Fruit fly (Drosophila melanogaster) whole organism, embryonic: ENCODE results near the gene CG43338.

Experiments
- Antp ChIP-seq: fragments of 200-800 bp; sonication (Bioruptor generic); optimal IDR thresholded peaks from 3 replicates; lab custom pipeline; 2016; ENCODE audit warnings: missing biosample characterization, missing genetic modification characterization
- CG10462 ChIP-seq: fragments of 200-800 bp; sonication (Bioruptor generic); optimal IDR thresholded peaks from 2 replicates; lab custom pipeline; 2016; ENCODE audit warnings: missing biosample characterization, missing genetic modification characterization
- CG10543 ChIP-seq: fragments of 200-800 bp; sonication (Bioruptor generic); optimal IDR thresholded peaks from 3 replicates; lab custom pipeline; 2017; ENCODE audit warnings: missing biosample characterization, mild to moderate bottlenecking, missing genetic modification characterization, moderate library complexity
- CG11247 ChIP-seq: fragments of 200-800 bp; sonication (Bioruptor generic); IDR thresholded peaks from 2 replicates; pipeline ENCODE4 v1.3.6; 2022; ENCODE audit warnings: missing biosample characterization, missing genetic modification characterization
- CG11695 ChIP-seq: fragments of 200-800 bp; sonication (Bioruptor generic); IDR thresholded peaks from 3 replicates; pipeline ENCODE4 v1.3.6; 2022; ENCODE audit warnings: missing biosample characterization, missing genetic modification characterization
- CG12236 ChIP-seq: fragments of 200-800 bp; sonication (Bioruptor generic); optimal IDR thresholded peaks from 2 replicates; lab custom pipeline; 2016; ENCODE audit warnings: missing biosample characterization, missing genetic modification characterization
- CG13296 ChIP-seq: fragments of 200-800 bp; sonication (Bioruptor generic); optimal IDR thresholded peaks from 3 replicates; lab custom pipeline; 2018; ENCODE audit warnings: missing biosample characterization, mild to moderate bottlenecking, missing genetic modification characterization
- CG15479 ChIP-seq: fragments of 200-800 bp; sonication (Bioruptor generic); optimal IDR thresholded peaks from 3 replicates; lab custom pipeline; 2019; ENCODE audit warnings: missing biosample characterization, mild to moderate bottlenecking, missing genetic modification characterization, moderate library complexity
- CG16863 ChIP-seq: fragments of 200-800 bp; sonication (Bioruptor generic); optimal IDR thresholded peaks from 3 replicates; lab custom pipeline; 2016; ENCODE audit warnings: missing biosample characterization, missing genetic modification characterization
- CG18599 ChIP-seq: fragments of 200-800 bp; sonication (Bioruptor generic); optimal IDR thresholded peaks from 3 replicates; lab custom pipeline; 2017; ENCODE audit warnings: missing biosample characterization, missing genetic modification characterization, mild to moderate bottlenecking, moderate library complexity, missing genetic modification reagents
- CG2712 ChIP-seq: fragments of 200-800 bp; optimal IDR thresholded peaks from 3 replicates; lab custom pipeline; 2019; ENCODE audit warnings: missing biosample characterization, mild to moderate bottlenecking, missing genetic modification characterization, moderate library complexity
- CG3065 ChIP-seq: fragments of 200-800 bp; sonication (Bioruptor generic); optimal IDR thresholded peaks from 2 replicates; lab custom pipeline; 2016; ENCODE audit warnings: missing biosample characterization, missing genetic modification characterization
- CG3163 ChIP-seq: fragments of 200-800 bp; sonication (Bioruptor generic); optimal IDR thresholded peaks from 3 replicates; lab custom pipeline; 2016; ENCODE audit warnings: missing biosample characterization, missing genetic modification characterization
- CG42726 ChIP-seq: fragments of 200-800 bp; sonication (Bioruptor generic); IDR thresholded peaks from 2 replicates; pipeline ENCODE4 v1.3.6; 2022; ENCODE audit warnings: missing biosample characterization, missing genetic modification characterization; ENCODE audit not compliant: partially characterized antibody
- CG4360 ChIP-seq: fragments of 200-800 bp; sonication (Bioruptor generic); IDR thresholded peaks from 2 replicates; pipeline ENCODE4 v1.3.6; 2022; ENCODE audit warnings: missing biosample characterization, missing genetic modification characterization
- CG8281 ChIP-seq: fragments of 200-800 bp; sonication (Bioruptor generic); optimal IDR thresholded peaks from 2 replicates; lab custom pipeline; 2018; ENCODE audit warnings: missing biosample characterization, mild to moderate bottlenecking, missing genetic modification characterization, moderate library complexity
- CG9932 ChIP-seq: fragments of 200-800 bp; sonication (Bioruptor generic); IDR thresholded peaks from 2 replicates; pipeline ENCODE4 v1.3.6; 2022; ENCODE audit warnings: missing biosample characterization, missing genetic modification characterization
- D19A ChIP-seq: fragments of 200-800 bp; optimal IDR thresholded peaks from 3 replicates; lab custom pipeline; 2019; ENCODE audit warnings: missing biosample characterization, mild to moderate bottlenecking, missing genetic modification characterization, moderate library complexity
- D19B ChIP-seq: fragments of 200-800 bp; sonication (Bioruptor generic); optimal IDR thresholded peaks from 2 replicates; lab custom pipeline; 2017; ENCODE audit warnings: missing biosample characterization, mild to moderate bottlenecking, missing genetic modification characterization
- Doc2 ChIP-seq: fragments of 200-800 bp; sonication (Bioruptor generic); IDR thresholded peaks from 2 replicates; pipeline ENCODE4 v1.3.6; 2022; ENCODE audit warnings: missing biosample characterization, missing genetic modification characterization
- Eip74EF ChIP-seq, 2 experiments: fragments of 200-800 bp in 1 of 2; fragments of >200 bp in 1 of 2; sonication (Bioruptor generic) in 1 of 2; optimal IDR thresholded peaks; 2 replicates each; lab custom pipeline; 2017 to 2019; ENCODE audit warnings: missing biosample characterization in 2 of 2, missing genetic modification characterization in 2 of 2, mild to moderate bottlenecking in 1 of 2, moderate library complexity in 1 of 2
- Gug ChIP-seq: fragments of 200-800 bp; sonication (Bioruptor generic); IDR thresholded peaks from 4 replicates; pipeline ENCODE4 v1.3.6; 2022; ENCODE audit warnings: missing biosample characterization, missing genetic modification characterization
- Hr78 ChIP-seq, 2 experiments: fragments of 200-800 bp in 1 of 2; fragments of >200 bp in 1 of 2; sonication (Bioruptor generic) in 1 of 2; optimal IDR thresholded peaks; 2 replicates each; lab custom pipeline; 2017 to 2019; ENCODE audit warnings: missing biosample characterization in 2 of 2, missing genetic modification characterization in 2 of 2, mild to moderate bottlenecking in 1 of 2, moderate library complexity in 1 of 2
- Hsf ChIP-seq: fragments of 200-800 bp; sonication (Bioruptor generic); optimal IDR thresholded peaks from 3 replicates; lab custom pipeline; 2016; ENCODE audit warnings: missing biosample characterization, missing genetic modification characterization
- Lim3 ChIP-seq: fragments of 200-800 bp; sonication (Bioruptor generic); IDR thresholded peaks from 2 replicates; pipeline ENCODE4 v1.3.6; 2022; ENCODE audit warnings: missing biosample characterization, missing genetic modification characterization
- MESR4 ChIP-seq: fragments of 200-800 bp; sonication (Bioruptor generic); optimal IDR thresholded peaks from 2 replicates; lab custom pipeline; 2018; ENCODE audit warnings: missing biosample characterization, mild to moderate bottlenecking, missing genetic modification characterization, moderate library complexity
- Mrtf ChIP-seq: fragments of 200-800 bp; sonication (Bioruptor generic); IDR thresholded peaks from 3 replicates; pipeline ENCODE4 v1.3.6; 2022; ENCODE audit warnings: missing biosample characterization, missing genetic modification characterization
- NC2α ChIP-seq: fragments of 200-800 bp; sonication (Bioruptor generic); optimal IDR thresholded peaks from 2 replicates; lab custom pipeline; 2016; ENCODE audit warnings: missing biosample characterization, missing genetic modification characterization
- NFAT ChIP-seq: fragments of 200-800 bp; sonication (Bioruptor generic); IDR thresholded peaks from 2 replicates; pipeline ENCODE4 v1.3.6; 2022; ENCODE audit warnings: missing biosample characterization, missing genetic modification characterization
- Stat92E ChIP-seq, 3 experiments: fragments of >200 bp in 2 of 3; fragments of 200-800 bp in 1 of 3; sonication (Bioruptor generic) in 1 of 3; optimal IDR thresholded peaks; 2 replicates each; lab custom pipeline; 2017 to 2019; ENCODE audit warnings: missing biosample characterization in 3 of 3, missing genetic modification characterization in 3 of 3, mild to moderate bottlenecking in 1 of 3, moderate library complexity in 1 of 3
- ara ChIP-seq: fragments of 200-800 bp; sonication (Bioruptor generic); IDR thresholded peaks from 2 replicates; pipeline ENCODE4 v1.3.6; 2022; ENCODE audit warnings: missing biosample characterization, missing genetic modification characterization
- bbx ChIP-seq: fragments of 200-800 bp; sonication (Bioruptor generic); IDR thresholded peaks from 2 replicates; pipeline ENCODE4 v1.3.6; 2022; ENCODE audit warnings: missing biosample characterization, missing genetic modification characterization; ENCODE audit not compliant: partially characterized antibody
- bowl ChIP-seq: fragments of 200-800 bp; sonication (Bioruptor generic); IDR thresholded peaks from 2 replicates; pipeline ENCODE4 v1.3.6; 2022; ENCODE audit warnings: missing biosample characterization, missing genetic modification characterization
- cg ChIP-seq: fragments of 200-800 bp; sonication (Bioruptor generic); optimal IDR thresholded peaks from 3 replicates; lab custom pipeline; 2019; ENCODE audit warnings: missing biosample characterization, mild to moderate bottlenecking, missing genetic modification characterization, moderate library complexity
- chm ChIP-seq: fragments of 200-800 bp; sonication (Bioruptor generic); IDR thresholded peaks from 2 replicates; pipeline ENCODE4 v1.3.6; 2022; ENCODE audit warnings: missing biosample characterization, missing genetic modification characterization
- ci ChIP-seq: fragments of 200-800 bp; sonication (Bioruptor generic); IDR thresholded peaks from 3 replicates; pipeline ENCODE4 v1.3.6; 2022; ENCODE audit warnings: missing biosample characterization, missing genetic modification characterization
- croc ChIP-seq: fragments of 200-800 bp; sonication (Bioruptor generic); conservative IDR thresholded peaks from 3 replicates; pipeline ENCODE4 v1.3.6; 2022; ENCODE audit warnings: missing biosample characterization, missing genetic modification characterization
- fd102C ChIP-seq: fragments of 200-800 bp; sonication (Bioruptor generic); optimal IDR thresholded peaks from 2 replicates; lab custom pipeline; 2018; ENCODE audit warnings: missing biosample characterization, mild to moderate bottlenecking, missing genetic modification characterization, moderate library complexity
- fu2 ChIP-seq: fragments of 200-800 bp; sonication (Bioruptor generic); optimal IDR thresholded peaks from 2 replicates; lab custom pipeline; 2016; ENCODE audit warnings: missing biosample characterization, missing genetic modification characterization
- hbn ChIP-seq: fragments of 200-800 bp; sonication (Bioruptor generic); IDR thresholded peaks from 2 replicates; pipeline ENCODE4 v1.3.6; 2022; ENCODE audit warnings: missing biosample characterization, missing genetic modification characterization; ENCODE audit not compliant: partially characterized antibody
- klu ChIP-seq: fragments of 200-800 bp; sonication (Bioruptor generic); IDR thresholded peaks from 2 replicates; pipeline ENCODE4 v1.3.6; 2022; ENCODE audit warnings: missing biosample characterization, missing genetic modification characterization
- kni ChIP-seq: fragments of 200-800 bp; sonication (Bioruptor generic); optimal IDR thresholded peaks from 3 replicates; lab custom pipeline; 2017; ENCODE audit warnings: mild to moderate bottlenecking, missing biosample characterization, missing genetic modification reagents, missing genetic modification characterization
- lov ChIP-seq, 2 experiments: fragments of 200-800 bp in 1 of 2; fragments of >200 bp in 1 of 2; sonication (Bioruptor generic) in 1 of 2; IDR thresholded peaks in 1 of 2; optimal IDR thresholded peaks in 1 of 2; 2 replicates in 1 of 2; 3 replicates in 1 of 2; pipeline versions ENCODE4 v1.3.6 to Lab custom; 2017 to 2022; ENCODE audit warnings: missing biosample characterization in 1 of 2, missing genetic modification characterization in 1 of 2
- pros ChIP-seq: fragments of 200-800 bp; sonication (Bioruptor generic); optimal IDR thresholded peaks from 3 replicates; lab custom pipeline; 2019; ENCODE audit warnings: missing biosample characterization, mild to moderate bottlenecking, missing genetic modification characterization, moderate library complexity
- pzg ChIP-seq: fragments of 200-800 bp; sonication (Bioruptor generic); optimal IDR thresholded peaks from 3 replicates; lab custom pipeline; 2018; ENCODE audit warnings: missing biosample characterization, mild to moderate bottlenecking, missing genetic modification characterization, moderate library complexity
- slou ChIP-seq: fragments of 200-800 bp; sonication (Bioruptor generic); optimal IDR thresholded peaks from 3 replicates; lab custom pipeline; 2016; ENCODE audit warnings: missing biosample characterization, missing genetic modification characterization
- slp2 ChIP-seq: fragments of 200-800 bp; sonication (Bioruptor generic); optimal IDR thresholded peaks from 2 replicates; lab custom pipeline; 2016; ENCODE audit warnings: missing biosample characterization, missing genetic modification characterization
- sqz ChIP-seq: fragments of 200-800 bp; sonication (Bioruptor generic); optimal IDR thresholded peaks from 3 replicates; lab custom pipeline; 2018; ENCODE audit warnings: missing biosample characterization, mild to moderate bottlenecking, missing genetic modification characterization
- sug ChIP-seq: fragments of 200-800 bp; optimal IDR thresholded peaks from 2 replicates; lab custom pipeline; 2019; ENCODE audit warnings: missing biosample characterization, mild to moderate bottlenecking, missing genetic modification characterization, moderate library complexity
- tna ChIP-seq: fragments of 200-800 bp; sonication (Bioruptor generic); IDR thresholded peaks from 2 replicates; pipeline ENCODE4 v1.3.6; 2022; ENCODE audit warnings: missing biosample characterization, missing genetic modification characterization; ENCODE audit not compliant: partially characterized antibody

The CG43338 gene

dm6 chr2L:18653328-18653675 lies 17.7 kb downstream of the CG43338 start (continued):
- TF ChIP-seq kni (GFP tag; lab: Kevin White, UChicago), result no peak
- TF ChIP-seq bowl, result no peak
- TF ChIP-seq Eip74EF (GFP tag; optimal IDR thresholded peaks at IDR 0.05; lab: Kevin White, UChicago), result peak in 1 of 2 experiments; percentile 70
- TF ChIP-seq CG16863, result peak; percentile 68
- TF ChIP-seq hbn (GFP tag; lab: Robert Waterston, UW), result no peak
- peak; percentile 84 for TF ChIP-seq D19A (tag; lab: Kevin White, UChicago)
- no peak for TF ChIP-seq CG3163 (GFP tag; lab: Kevin White, UChicago)
- no peak for TF ChIP-seq pzg (GFP tag; lab: Kevin White, UChicago)
- TF ChIP-seq chm (GFP tag; lab: Robert Waterston, UW), result no peak; the same call in 1 of the 2 replicates
- TF ChIP-seq Hsf (GFP tag; lab: Kevin White, UChicago), result peak; percentile 32
- TF ChIP-seq Mrtf (GFP tag; lab: Robert Waterston, UW), result peak; percentile 45; the same call in 1 of the 3 replicates
- no peak for TF ChIP-seq CG12236
- no peak for TF ChIP-seq CG9932 (GFP tag; lab: Robert Waterston, UW)
- peak; percentile 52 for TF ChIP-seq sqz (GFP tag; lab: Kevin White, UChicago)
- peak; percentile 91 for TF ChIP-seq ara (GFP tag; lab: Robert Waterston, UW)
- TF ChIP-seq CG13296 (GFP tag; lab: Kevin White, UChicago), result no peak
- peak; percentile 49; the same call in 2 of the 4 replicates for TF ChIP-seq Gug (GFP tag; lab: Robert Waterston, UW)
- peak; percentile 58; the same call in 1 of the 3 replicates for TF ChIP-seq CG11695
- TF ChIP-seq slp2 (GFP tag; lab: Kevin White, UChicago), result no peak
- no peak for TF ChIP-seq Antp
- TF ChIP-seq klu, result no peak
- no peak for TF ChIP-seq fd102C (GFP tag; lab: Kevin White, UChicago)
- no peak for TF ChIP-seq cg
- peak; percentile 49 for TF ChIP-seq CG4360
- TF ChIP-seq NC2α (GFP tag; lab: Kevin White, UChicago), result peak; percentile 29
- no peak for TF ChIP-seq Doc2
- no peak for TF ChIP-seq pros (GFP tag; lab: Kevin White, UChicago)
- TF ChIP-seq sug (tag; lab: Kevin White, UChicago), result no peak
- TF ChIP-seq MESR4 (GFP tag; lab: Kevin White, UChicago), result no peak
- no peak for TF ChIP-seq CG42726
- TF ChIP-seq fu2 (GFP tag; lab: Kevin White, UChicago), result no peak
- peak in 1 of 2 experiments; percentile 53 for TF ChIP-seq Hr78 (GFP tag; optimal IDR thresholded peaks at IDR 0.05; lab: Kevin White, UChicago)
- TF ChIP-seq ci (GFP tag; lab: Robert Waterston, UW), result peak; percentile 87
- TF ChIP-seq CG2712 (tag; lab: Kevin White, UChicago), result peak; percentile 93
- TF ChIP-seq Stat92E (GFP tag; optimal IDR thresholded peaks at IDR 0.05; lab: Kevin White, UChicago), result peak in 1 of 3 experiments; percentile 78
- no peak for TF ChIP-seq CG10543 (GFP tag; lab: Kevin White, UChicago)
- peak; percentile 91 for TF ChIP-seq D19B
- TF ChIP-seq tna, result no peak
- peak; percentile 66 for TF ChIP-seq CG18599
- TF ChIP-seq CG11247, result peak; percentile 48; the same call in 1 of the 2 replicates
- TF ChIP-seq CG3065 (GFP tag; lab: Kevin White, UChicago), result peak; percentile 21
- no peak for TF ChIP-seq bbx (GFP tag; lab: Robert Waterston, UW)
- TF ChIP-seq lov (optimal IDR thresholded peaks at IDR 0.05; lab: Kevin White, UChicago), result no peak
- peak; percentile 94 for TF ChIP-seq lov (GFP tag; IDR thresholded peaks at IDR 0.05; lab: Robert Waterston, UW)
- TF ChIP-seq croc, result peak; percentile 79
- peak; percentile 37 for TF ChIP-seq CG8281 (tag; lab: Kevin White, UChicago)
- 0 out of 2 replicates have a peak, but pooled peaks have one; percentile 38 for TF ChIP-seq NFAT (GFP tag; lab: Robert Waterston, UW)
- no peak for TF ChIP-seq Lim3
- peak; percentile 33 for TF ChIP-seq CG10462 (GFP tag; lab: Kevin White, UChicago)
- peak; percentile 24 for TF ChIP-seq slou (GFP tag; lab: Kevin White, UChicago)
- peak; percentile 4 for TF ChIP-seq CG15479 (GFP tag; lab: Kevin White, UChicago)
